Fruit fly (Drosophila melanogaster) whole organism, embryonic: ENCODE data around the gene dls.

Experiments
- Blimp-1 ChIP-seq: fragments of 200-800 bp; sonication (Bioruptor generic); optimal IDR thresholded peaks from 3 replicates; lab custom pipeline; 2018; ENCODE audit warnings: missing biosample characterization, missing genetic modification characterization, mild to moderate bottlenecking, moderate library complexity, missing genetic modification reagents
- CG10209 ChIP-seq: fragments of 200-800 bp; sonication (Bioruptor generic); optimal IDR thresholded peaks from 3 replicates; lab custom pipeline; 2017; ENCODE audit warnings: missing biosample characterization, mild to moderate bottlenecking, missing genetic modification characterization, missing genetic modification reagents
- CG10565 ChIP-seq: fragments of 200-800 bp; sonication (Bioruptor generic); optimal IDR thresholded peaks from 3 replicates; lab custom pipeline; 2016; ENCODE audit warnings: missing biosample characterization, mild to moderate bottlenecking, missing genetic modification characterization
- CG10959 ChIP-seq: fragments of 200-800 bp; sonication (Bioruptor generic); IDR thresholded peaks from 2 replicates; pipeline ENCODE4 v1.3.6; 2022; ENCODE audit warnings: missing biosample characterization, missing genetic modification characterization
- CG11247 ChIP-seq: fragments of 200-800 bp; sonication (Bioruptor generic); IDR thresholded peaks from 2 replicates; pipeline ENCODE4 v1.3.6; 2022; ENCODE audit warnings: missing biosample characterization, missing genetic modification characterization
- CG12659 ChIP-seq: fragments of 200-800 bp; sonication (Bioruptor generic); optimal IDR thresholded peaks from 3 replicates; lab custom pipeline; 2017; ENCODE audit warnings: mild to moderate bottlenecking, missing biosample characterization, missing genetic modification reagents, missing genetic modification characterization
- CG12744 ChIP-seq: fragments of 200-800 bp; sonication (Bioruptor generic); optimal IDR thresholded peaks from 2 replicates; lab custom pipeline; 2016; ENCODE audit warnings: missing biosample characterization, missing genetic modification characterization
- CG12769 ChIP-seq: fragments of 200-800 bp; sonication (Bioruptor generic); optimal IDR thresholded peaks from 2 replicates; lab custom pipeline; 2019; ENCODE audit warnings: missing biosample characterization, mild to moderate bottlenecking, missing genetic modification characterization, moderate library complexity
- CG14965 ChIP-seq: fragments of 200-800 bp; sonication (Bioruptor generic); optimal IDR thresholded peaks from 2 replicates; lab custom pipeline; 2016; ENCODE audit warnings: missing biosample characterization, missing genetic modification characterization, borderline replicate concordance
- CG15011 ChIP-seq: fragments of 200-800 bp; sonication (Bioruptor generic); optimal IDR thresholded peaks from 3 replicates; lab custom pipeline; 2018; ENCODE audit warnings: missing biosample characterization, mild to moderate bottlenecking, missing genetic modification characterization
- CG15514 ChIP-seq: fragments of 200-800 bp; sonication (Bioruptor generic); optimal IDR thresholded peaks from 3 replicates; lab custom pipeline; 2017; ENCODE audit warnings: missing biosample characterization, missing genetic modification characterization, mild to moderate bottlenecking, moderate library complexity, missing genetic modification reagents
- CG15696 ChIP-seq: fragments of 200-800 bp; sonication (Bioruptor generic); optimal IDR thresholded peaks from 2 replicates; lab custom pipeline; 2019; ENCODE audit warnings: missing biosample characterization, mild to moderate bottlenecking, missing genetic modification characterization, moderate library complexity
- CG16863 ChIP-seq: fragments of 200-800 bp; sonication (Bioruptor generic); optimal IDR thresholded peaks from 3 replicates; lab custom pipeline; 2016; ENCODE audit warnings: missing biosample characterization, missing genetic modification characterization
- CG17186 ChIP-seq: fragments of 200-800 bp; sonication (Bioruptor generic); optimal IDR thresholded peaks from 3 replicates; lab custom pipeline; 2017; ENCODE audit warnings: missing biosample characterization, missing genetic modification reagents, missing genetic modification characterization
- CG18619 ChIP-seq: fragments of 200-800 bp; sonication (Bioruptor generic); optimal IDR thresholded peaks from 3 replicates; lab custom pipeline; 2017; ENCODE audit warnings: missing biosample characterization, mild to moderate bottlenecking, missing genetic modification characterization
- CG4617 ChIP-seq: fragments of 200-800 bp; sonication (Bioruptor generic); optimal IDR thresholded peaks from 3 replicates; lab custom pipeline; 2016; ENCODE audit warnings: missing biosample characterization, missing genetic modification characterization, borderline replicate concordance
- CG7357 ChIP-seq: fragments of 200-800 bp; sonication (Bioruptor generic); IDR thresholded peaks from 3 replicates; pipeline ENCODE4 v1.3.6; 2022; ENCODE audit warnings: missing biosample characterization, missing genetic modification characterization
- CG7963 ChIP-seq: fragments of 200-800 bp; sonication (Bioruptor generic); IDR thresholded peaks from 3 replicates; pipeline ENCODE4 v1.3.6; 2022; ENCODE audit warnings: missing biosample characterization, missing genetic modification characterization; ENCODE audit not compliant: partially characterized antibody
- CG8765 ChIP-seq: fragments of 200-800 bp; sonication (Bioruptor generic); IDR thresholded peaks from 2 replicates; pipeline ENCODE4 v1.3.6; 2022; ENCODE audit warnings: missing biosample characterization, missing genetic modification characterization
- CG9797 ChIP-seq: fragments of 200-800 bp; sonication (Bioruptor generic); optimal IDR thresholded peaks from 3 replicates; lab custom pipeline; 2018; ENCODE audit warnings: missing biosample characterization, mild to moderate bottlenecking, missing genetic modification characterization
- Drgx ChIP-seq: fragments of 200-800 bp; sonication (Bioruptor generic); IDR thresholded peaks from 2 replicates; pipeline ENCODE4 v1.3.6; 2022; ENCODE audit warnings: missing biosample characterization, missing genetic modification characterization
- Elba2 ChIP-seq: fragments of 200-800 bp; sonication (Bioruptor generic); optimal IDR thresholded peaks from 3 replicates; lab custom pipeline; 2016; ENCODE audit warnings: missing biosample characterization, missing genetic modification characterization
- Ets97D ChIP-seq: fragments of 200-800 bp; sonication (Bioruptor generic); optimal IDR thresholded peaks from 3 replicates; lab custom pipeline; 2016; ENCODE audit warnings: missing biosample characterization, missing genetic modification characterization
- HLHmδ ChIP-seq: fragments of 200-800 bp; sonication (Bioruptor generic); optimal IDR thresholded peaks from 2 replicates; lab custom pipeline; 2018; ENCODE audit warnings: missing biosample characterization, mild to moderate bottlenecking, missing genetic modification characterization, moderate library complexity
- Hr51 ChIP-seq, 2 experiments: fragments of 200-800 bp; sonication (Bioruptor generic); optimal IDR thresholded peaks; 2 replicates in 1 of 2; 3 replicates in 1 of 2; lab custom pipeline; 2016 to 2018; ENCODE audit warnings: missing biosample characterization in 2 of 2, missing genetic modification characterization in 2 of 2, mild to moderate bottlenecking in 1 of 2, moderate library complexity in 1 of 2
- Meics ChIP-seq: fragments of 200-800 bp; sonication (Bioruptor generic); optimal IDR thresholded peaks from 2 replicates; lab custom pipeline; 2017; ENCODE audit warnings: missing biosample characterization, mild to moderate bottlenecking, missing genetic modification characterization
- Opbp ChIP-seq: fragments of 200-800 bp; sonication (Bioruptor generic); IDR thresholded peaks from 3 replicates; pipeline ENCODE4 v1.3.6; 2022; ENCODE audit warnings: missing biosample characterization, missing genetic modification characterization; ENCODE audit not compliant: partially characterized antibody
- Six4 ChIP-seq: fragments of 200-800 bp; sonication (Bioruptor generic); optimal IDR thresholded peaks from 2 replicates; lab custom pipeline; 2016; ENCODE audit warnings: missing biosample characterization, missing genetic modification characterization
- Sox100B ChIP-seq: fragments of 200-800 bp; sonication (Bioruptor generic); optimal IDR thresholded peaks from 3 replicates; lab custom pipeline; 2018; ENCODE audit warnings: missing biosample characterization, mild to moderate bottlenecking, missing genetic modification characterization
- Sry-δ ChIP-seq: fragments of 200-800 bp; sonication (Bioruptor generic); optimal IDR thresholded peaks from 2 replicates; lab custom pipeline; 2016; ENCODE audit warnings: missing biosample characterization, missing genetic modification characterization
- aop ChIP-seq: fragments of 200-800 bp; sonication (Bioruptor generic); IDR thresholded peaks from 2 replicates; pipeline ENCODE4 v1.3.6; 2022; ENCODE audit warnings: missing biosample characterization, missing genetic modification characterization
- ara ChIP-seq: fragments of 200-800 bp; sonication (Bioruptor generic); IDR thresholded peaks from 2 replicates; pipeline ENCODE4 v1.3.6; 2022; ENCODE audit warnings: missing biosample characterization, missing genetic modification characterization
- ase ChIP-seq: fragments of 200-800 bp; sonication (Bioruptor generic); IDR thresholded peaks from 3 replicates; pipeline ENCODE4 v1.3.6; 2022; ENCODE audit warnings: missing biosample characterization, missing genetic modification characterization
- bigmax ChIP-seq: fragments of 200-800 bp; sonication (Bioruptor generic); optimal IDR thresholded peaks from 2 replicates; lab custom pipeline; 2018; ENCODE audit warnings: missing biosample characterization, mild to moderate bottlenecking, missing genetic modification characterization
- cas ChIP-seq: fragments of 200-800 bp; sonication (Bioruptor generic); IDR thresholded peaks from 2 replicates; pipeline ENCODE4 v1.3.6; 2022; ENCODE audit warnings: missing biosample characterization, missing genetic modification characterization
- croc ChIP-seq: fragments of 200-800 bp; sonication (Bioruptor generic); conservative IDR thresholded peaks from 3 replicates; pipeline ENCODE4 v1.3.6; 2022; ENCODE audit warnings: missing biosample characterization, missing genetic modification characterization
- dysf ChIP-seq: fragments of 200-800 bp; sonication (Bioruptor generic); IDR thresholded peaks from 3 replicates; pipeline ENCODE4 v1.3.6; 2022; ENCODE audit warnings: missing biosample characterization, missing genetic modification characterization
- fu2 ChIP-seq: fragments of 200-800 bp; sonication (Bioruptor generic); optimal IDR thresholded peaks from 2 replicates; lab custom pipeline; 2016; ENCODE audit warnings: missing biosample characterization, missing genetic modification characterization
- gcm ChIP-seq: fragments of 200-800 bp; sonication (Bioruptor generic); optimal IDR thresholded peaks from 2 replicates; lab custom pipeline; 2019; ENCODE audit warnings: missing biosample characterization, mild to moderate bottlenecking, missing genetic modification characterization, moderate library complexity
- ken ChIP-seq: fragments of 200-800 bp; sonication (Bioruptor generic); IDR thresholded peaks from 3 replicates; pipeline ENCODE4 v1.3.6; 2022; ENCODE audit warnings: missing biosample characterization, missing genetic modification characterization
- mld ChIP-seq: fragments of 200-800 bp; sonication (Bioruptor generic); IDR thresholded peaks from 3 replicates; pipeline ENCODE4 v1.3.6; 2022; ENCODE audit warnings: missing biosample characterization, missing genetic modification characterization; ENCODE audit not compliant: partially characterized antibody
- nom ChIP-seq: fragments of 200-800 bp; sonication (Bioruptor generic); optimal IDR thresholded peaks from 2 replicates; lab custom pipeline; 2017; ENCODE audit warnings: missing biosample characterization, missing genetic modification characterization, mild to moderate bottlenecking, moderate library complexity, missing genetic modification reagents
- org-1 ChIP-seq: fragments of 200-800 bp; sonication (Bioruptor generic); optimal IDR thresholded peaks from 2 replicates; lab custom pipeline; 2017; ENCODE audit warnings: missing biosample characterization, missing genetic modification characterization
- ro ChIP-seq: fragments of 200-800 bp; sonication (Bioruptor generic); IDR thresholded peaks from 2 replicates; pipeline ENCODE4 v1.3.6; 2022; ENCODE audit warnings: missing biosample characterization, missing genetic modification characterization
- schlank ChIP-seq: fragments of 200-800 bp; sonication (Bioruptor generic); optimal IDR thresholded peaks from 2 replicates; lab custom pipeline; 2018; ENCODE audit warnings: missing biosample characterization, mild to moderate bottlenecking, missing genetic modification characterization
- sd ChIP-seq: fragments of 200-800 bp; sonication (Bioruptor generic); optimal IDR thresholded peaks from 3 replicates; lab custom pipeline; 2018; ENCODE audit warnings: missing biosample characterization, mild to moderate bottlenecking, missing genetic modification characterization, moderate library complexity
- sens ChIP-seq: fragments of 200-800 bp; sonication (Bioruptor generic); peaks from one replicate; lab custom pipeline; 2016; ENCODE audit warnings: missing biosample characterization, missing genetic modification characterization
- wdn ChIP-seq: fragments of 200-800 bp; sonication (Bioruptor generic); IDR thresholded peaks from 2 replicates; pipeline ENCODE4 v1.3.6; 2022; ENCODE audit warnings: missing biosample characterization, missing genetic modification characterization
- yki ChIP-seq: fragments of >200 bp; optimal IDR thresholded peaks from 3 replicates; lab custom pipeline; 2018

dls gene

DNA sequence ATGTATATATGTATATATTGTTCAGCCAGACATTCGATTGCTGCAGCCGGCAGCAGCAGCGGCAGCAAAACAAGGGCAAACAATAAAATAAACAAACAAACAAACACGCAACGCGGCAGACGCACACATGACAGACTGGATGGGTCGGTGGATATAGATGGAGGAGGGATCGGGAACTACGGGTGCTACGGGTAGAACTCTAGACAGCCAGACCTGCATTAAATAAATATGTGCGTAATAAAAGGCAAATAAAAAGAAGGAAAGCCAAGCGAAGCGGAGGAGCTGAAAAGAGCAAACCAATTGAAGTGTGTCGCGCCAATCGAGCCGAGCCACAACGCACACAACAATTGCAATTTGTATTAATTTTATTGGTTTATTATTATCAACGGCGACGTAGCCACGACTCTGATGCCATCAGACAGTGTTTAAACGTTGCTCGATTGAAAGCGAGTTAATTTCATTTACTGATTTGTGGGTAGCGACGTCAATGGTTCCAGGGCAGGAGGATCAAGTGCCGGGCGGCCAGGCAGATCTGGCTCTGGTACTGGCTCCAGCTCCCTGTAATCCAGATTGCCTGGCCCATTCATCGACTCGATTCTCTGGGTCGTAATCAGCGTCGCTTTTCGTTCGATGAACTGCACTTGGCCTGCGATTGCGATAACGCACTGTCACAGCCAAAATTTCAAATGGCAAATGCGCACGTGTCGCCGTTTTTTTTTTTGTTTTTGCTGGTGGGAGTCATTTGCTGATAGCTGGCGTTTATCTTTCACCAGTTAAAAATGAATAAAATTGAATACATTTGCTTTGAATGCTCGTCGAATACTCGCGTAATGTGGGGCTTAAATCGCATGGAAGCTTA is 7.0 kb upstream of the dls start (continued):
- no peak for TF ChIP-seq Meics
- no peak for TF ChIP-seq CG12744 (GFP tag; lab: Kevin White, UChicago)
- TF ChIP-seq CG16863 (GFP tag; lab: Kevin White, UChicago) = peak; percentile 14
- TF ChIP-seq Drgx = peak; percentile 69
- TF ChIP-seq CG11247 (GFP tag; lab: Robert Waterston, UW) = no peak
- no peak for TF ChIP-seq CG9797 (GFP tag; lab: Kevin White, UChicago)
- peak; percentile 7 for TF ChIP-seq org-1 (GFP tag; lab: Kevin White, UChicago)
- no peak for TF ChIP-seq CG12659 (GFP tag; lab: Kevin White, UChicago)
- TF ChIP-seq CG15696 = no peak
- TF ChIP-seq CG10959 (GFP tag; lab: Robert Waterston, UW) = no peak
- no peak for TF ChIP-seq Elba2 (GFP tag; lab: Kevin White, UChicago)
- TF ChIP-seq CG10209 (GFP tag; lab: Kevin White, UChicago) = peak; percentile 52
- no peak for TF ChIP-seq CG10565 (GFP tag; lab: Kevin White, UChicago)
- no peak for TF ChIP-seq CG7357
- TF ChIP-seq cas (GFP tag; lab: Robert Waterston, UW) = no peak
- TF ChIP-seq Sox100B (GFP tag; lab: Kevin White, UChicago) = peak; percentile 13
- 0 out of 3 replicates have a peak, but pooled peaks have one; percentile 11 for TF ChIP-seq dysf (GFP tag; lab: Robert Waterston, UW)
- TF ChIP-seq Opbp (GFP tag; lab: Robert Waterston, UW) = no peak
- TF ChIP-seq bigmax = no peak
- TF ChIP-seq CG12769 = no peak
- TF ChIP-seq sd (tag; lab: Kevin White, UChicago) = no peak
- TF ChIP-seq CG18619 = peak; percentile 14
- no peak for TF ChIP-seq fu2 (GFP tag; lab: Kevin White, UChicago)
- TF ChIP-seq CG15514 = no peak
- TF ChIP-seq Hr51 (GFP tag; optimal IDR thresholded peaks at IDR 0.05; lab: Kevin White, UChicago) = no peak
- TF ChIP-seq CG15011 (GFP tag; lab: Kevin White, UChicago) = no peak
- no peak for TF ChIP-seq aop (GFP tag; lab: Robert Waterston, UW)
- peak; percentile 24; the same call in 1 of the 2 replicates for TF ChIP-seq ara (GFP tag; lab: Robert Waterston, UW)
- TF ChIP-seq Ets97D (GFP tag; lab: Kevin White, UChicago) = no peak
- no peak for TF ChIP-seq CG14965
- TF ChIP-seq sens (GFP tag; lab: Kevin White, UChicago) = peak; percentile 89
- no peak for TF ChIP-seq wdn (GFP tag; lab: Robert Waterston, UW)
- no peak for TF ChIP-seq ase (GFP tag; lab: Robert Waterston, UW)
- peak; percentile 62 for TF ChIP-seq HLHmδ (GFP tag; lab: Kevin White, UChicago)
- no peak for TF ChIP-seq CG7963 (GFP tag; lab: Robert Waterston, UW)
- peak; percentile 58 for TF ChIP-seq gcm (GFP tag; lab: Kevin White, UChicago)
- no peak for TF ChIP-seq CG8765 (GFP tag; lab: Robert Waterston, UW)
- no peak for TF ChIP-seq ro (GFP tag; lab: Robert Waterston, UW)
- TF ChIP-seq ken (GFP tag; lab: Robert Waterston, UW) = no peak
- no peak for TF ChIP-seq CG17186 (GFP tag; lab: Kevin White, UChicago)
- TF ChIP-seq Sry-δ (GFP tag; lab: Kevin White, UChicago) = no peak
- no peak for TF ChIP-seq yki (lab: Kevin White, UChicago)
- TF ChIP-seq mld (GFP tag; lab: Robert Waterston, UW) = no peak
- 0 out of 3 replicates have a peak, but pooled peaks have one; percentile 17 for TF ChIP-seq croc (GFP tag; lab: Robert Waterston, UW)
- no peak for TF ChIP-seq CG4617 (GFP tag; lab: Kevin White, UChicago)
- no peak for TF ChIP-seq schlank (tag; lab: Kevin White, UChicago)
- peak; percentile 85 for TF ChIP-seq nom (GFP tag; lab: Kevin White, UChicago)
- TF ChIP-seq Blimp-1 (GFP tag; lab: Kevin White, UChicago) = peak; percentile 61
- TF ChIP-seq Six4 (GFP tag; lab: Kevin White, UChicago) = no peak
